Worm (Caenorhabditis elegans) whole organism, young adult: Measurements from ENCODE around the gene ugt-1.
A peak's percentile ranks its signal among the peaks of the same experiment; 100 is the strongest.

Source experiments
- B0035.1 ChIP-seq: sonication (generic microtip); optimal IDR thresholded peaks from 2 replicates; lab custom pipeline; 2016; ENCODE audit warnings: missing genetic modification characterization, mild to moderate bottlenecking, missing compliant biosample characterization, missing genotype, missing genetic modification reagents
- C17E4.6 ChIP-seq: fragments of 200-800 bp; sonication (Bioruptor generic); IDR thresholded peaks from 2 replicates; pipeline ENCODE4 v1.3.6; 2022; ENCODE audit warnings: missing genetic modification reagents, missing genetic modification characterization, missing compliant biosample characterization
- D2030.7 ChIP-seq: fragments of 200-800 bp; sonication (Bioruptor generic); IDR thresholded peaks from 2 replicates; pipeline ENCODE4 v1.3.6; 2022; ENCODE audit warnings: missing genetic modification reagents, missing genetic modification characterization, missing compliant biosample characterization
- F22D6.2 ChIP-seq: sonication (generic microtip); optimal IDR thresholded peaks from 2 replicates; lab custom pipeline; 2016; ENCODE audit warnings: mild to moderate bottlenecking, missing genetic modification characterization, missing compliant biosample characterization
- F33H1.4 ChIP-seq: fragments of 200-800 bp; sonication (Bioruptor generic); IDR thresholded peaks from 2 replicates; pipeline ENCODE4 v1.3.6; 2022; ENCODE audit warnings: missing genetic modification reagents, missing genetic modification characterization, missing compliant biosample characterization
- F55B11.4 ChIP-seq: sonication (generic microtip); optimal IDR thresholded peaks from 2 replicates; lab custom pipeline; 2016; ENCODE audit warnings: missing compliant biosample characterization, missing genetic modification characterization, borderline replicate concordance; ENCODE audit not compliant: insufficient read depth
- F57C9.4 ChIP-seq: sonication (generic microtip); optimal IDR thresholded peaks from 2 replicates; lab custom pipeline; 2017; ENCODE audit warnings: mild to moderate bottlenecking, missing genetic modification characterization, missing compliant biosample characterization
- K11D2.4 ChIP-seq: fragments of 200-800 bp; sonication (Bioruptor generic); IDR thresholded peaks from 2 replicates; pipeline ENCODE4 v1.3.6; 2022; ENCODE audit warnings: missing genetic modification reagents, missing genetic modification characterization, missing compliant biosample characterization
- T26A5.8 ChIP-seq: sonication (generic microtip); optimal IDR thresholded peaks from 2 replicates; lab custom pipeline; 2016; ENCODE audit warnings: missing genetic modification characterization, missing compliant biosample characterization
- Y53G8AR.9 ChIP-seq: fragments of 200-800 bp; sonication (Bioruptor generic); conservative IDR thresholded peaks from 2 replicates; pipeline ENCODE4 v1.3.6; 2022; ENCODE audit warnings: missing genetic modification reagents, missing genetic modification characterization, missing compliant biosample characterization
- Y79H2A.3 ChIP-seq: fragments of 200-800 bp; sonication (Bioruptor generic); conservative IDR thresholded peaks from 2 replicates; pipeline ENCODE4 v1.3.6; 2022; ENCODE audit warnings: missing genetic modification reagents, missing genetic modification characterization, missing compliant biosample characterization
- ZK185.1 ChIP-seq: sonication (generic microtip); optimal IDR thresholded peaks from 2 replicates; lab custom pipeline; 2016; ENCODE audit warnings: mild to moderate bottlenecking, missing genetic modification characterization, missing compliant biosample characterization; ENCODE audit not compliant: poor library complexity, severe bottlenecking
- ama-1 ChIP-seq, 3 experiments: fragments of 150-350 bp in 1 of 3; sonication (generic microtip) in 2 of 3; optimal IDR thresholded peaks; 2 replicates each; lab custom pipeline; 2014 to 2018; ENCODE audit warnings: missing biosample characterization in 2 of 3, missing genetic modification characterization in 2 of 3, missing genetic modification reagents in 2 of 3
- aptf-2 ChIP-seq: fragments of 200-800 bp; sonication (Bioruptor generic); conservative IDR thresholded peaks from 2 replicates; pipeline ENCODE4 v1.3.6; 2022; ENCODE audit warnings: missing genetic modification reagents, missing genetic modification characterization, missing compliant biosample characterization
- aptf-3 ChIP-seq: fragments of 200-800 bp; sonication (Bioruptor generic); IDR thresholded peaks from 2 replicates; pipeline ENCODE4 v1.3.6; 2022; ENCODE audit warnings: missing genetic modification characterization, missing compliant biosample characterization
- attf-5 ChIP-seq: fragments of 200-800 bp; sonication (Bioruptor generic); optimal IDR thresholded peaks from 2 replicates; lab custom pipeline; 2018; ENCODE audit warnings: mild to moderate bottlenecking, missing genetic modification characterization, missing compliant biosample characterization
- attf-6 ChIP-seq: fragments of 200-800 bp; sonication (Bioruptor generic); IDR thresholded peaks from 2 replicates; pipeline ENCODE4 v1.3.6; 2022; ENCODE audit warnings: missing genetic modification reagents, missing genetic modification characterization, missing compliant biosample characterization
- bed-2 ChIP-seq: fragments of 200-800 bp; sonication (Bioruptor generic); IDR thresholded peaks from 2 replicates; pipeline ENCODE4 v1.3.6; 2022; ENCODE audit warnings: missing genetic modification reagents, missing genetic modification characterization, missing compliant biosample characterization
- cebp-1 ChIP-seq, 2 experiments: fragments of 200-800 bp in 1 of 2; sonication (Bioruptor generic) in 1 of 2; sonication (generic microtip) in 1 of 2; IDR thresholded peaks in 1 of 2; optimal IDR thresholded peaks in 1 of 2; 2 replicates each; pipeline versions ENCODE4 v1.3.6 to Lab custom; 2017 to 2022; ENCODE audit warnings: missing compliant biosample characterization in 2 of 2, missing genetic modification characterization in 2 of 2, mild to moderate bottlenecking in 1 of 2, missing genetic modification reagents in 1 of 2, moderate library complexity in 1 of 2
- cebp-2 ChIP-seq: fragments of 200-800 bp; sonication (Bioruptor generic); IDR thresholded peaks from 2 replicates; pipeline ENCODE4 v1.3.6; 2022; ENCODE audit warnings: missing genetic modification characterization, missing compliant biosample characterization
- ceh-40 ChIP-seq: fragments of 200-800 bp; sonication (Bioruptor generic); IDR thresholded peaks from 2 replicates; pipeline ENCODE4 v1.3.6; 2022; ENCODE audit warnings: missing genetic modification characterization, missing compliant biosample characterization
- die-1 ChIP-seq: sonication (generic microtip); optimal IDR thresholded peaks from 2 replicates; lab custom pipeline; 2016; ENCODE audit warnings: missing genotype, mild to moderate bottlenecking, missing genetic modification characterization, missing compliant biosample characterization
- dpff-1 ChIP-seq: sonication (generic microtip); optimal IDR thresholded peaks from 2 replicates; lab custom pipeline; 2017; ENCODE audit warnings: mild to moderate bottlenecking, missing genetic modification characterization, missing compliant biosample characterization
- fkh-3 ChIP-seq: sonication (generic microtip); optimal IDR thresholded peaks from 2 replicates; lab custom pipeline; 2016; ENCODE audit warnings: mild to moderate bottlenecking, missing genetic modification characterization, missing compliant biosample characterization
- gei-17 ChIP-seq: fragments of 200-800 bp; sonication (Bioruptor generic); optimal IDR thresholded peaks from 2 replicates; lab custom pipeline; 2018; ENCODE audit warnings: mild to moderate bottlenecking, missing genetic modification characterization, missing compliant biosample characterization
- hlh-12 ChIP-seq: sonication (generic microtip); optimal IDR thresholded peaks from 2 replicates; lab custom pipeline; 2016; ENCODE audit warnings: missing genetic modification characterization, missing compliant biosample characterization
- let-526 ChIP-seq: fragments of 200-800 bp; sonication (Bioruptor generic); IDR thresholded peaks from 2 replicates; pipeline ENCODE4 v1.3.6; 2022; ENCODE audit warnings: missing genetic modification reagents, missing genetic modification characterization, missing compliant biosample characterization
- lin-26 ChIP-seq: fragments of 200-800 bp; sonication (Bioruptor generic); IDR thresholded peaks from 2 replicates; pipeline ENCODE4 v1.3.6; 2022; ENCODE audit warnings: missing genetic modification reagents, missing genetic modification characterization, missing compliant biosample characterization
- lsy-27 ChIP-seq: sonication (generic microtip); optimal IDR thresholded peaks from 2 replicates; lab custom pipeline; 2017; ENCODE audit warnings: missing genetic modification characterization, mild to moderate bottlenecking, missing compliant biosample characterization, antibody characterized with exemption, missing genotype, borderline replicate concordance; ENCODE audit not compliant: insufficient read depth
- madf-3 ChIP-seq: fragments of 200-800 bp; sonication (Bioruptor generic); IDR thresholded peaks from 2 replicates; pipeline ENCODE4 v1.3.6; 2022; ENCODE audit warnings: missing genetic modification reagents, missing genetic modification characterization, missing compliant biosample characterization
- madf-6 ChIP-seq: fragments of 200-800 bp; sonication (Bioruptor generic); IDR thresholded peaks from 2 replicates; pipeline ENCODE4 v1.3.6; 2022; ENCODE audit warnings: missing genetic modification reagents, missing genetic modification characterization, missing compliant biosample characterization
- madf-8 ChIP-seq: fragments of 200-800 bp; sonication (Bioruptor generic); conservative IDR thresholded peaks from 2 replicates; pipeline ENCODE4 v1.3.6; 2022; ENCODE audit warnings: missing genetic modification reagents, missing genetic modification characterization, missing compliant biosample characterization
- mcd-1 ChIP-seq: fragments of 200-800 bp; sonication (Bioruptor generic); IDR thresholded peaks from 2 replicates; pipeline ENCODE4 v1.3.6; 2022; ENCODE audit warnings: missing genetic modification reagents, missing genetic modification characterization, missing compliant biosample characterization
- nfya-2 ChIP-seq: fragments of 200-800 bp; sonication (Bioruptor generic); IDR thresholded peaks from 2 replicates; pipeline ENCODE4 v1.3.6; 2022; ENCODE audit warnings: missing genetic modification reagents, missing genetic modification characterization, missing compliant biosample characterization
- nhr-120 ChIP-seq: fragments of 200-800 bp; sonication (Bioruptor generic); IDR thresholded peaks from 2 replicates; pipeline ENCODE4 v1.3.6; 2022; ENCODE audit warnings: missing genetic modification characterization, missing compliant biosample characterization
- pha-4 ChIP-seq: fragments of 150-350 bp; sonication (generic microtip); optimal IDR thresholded peaks from 2 replicates; lab custom pipeline; 2014; ENCODE audit warnings: missing biosample characterization, missing genetic modification reagents, missing genetic modification characterization
- repo-1 ChIP-seq: sonication (generic microtip); optimal IDR thresholded peaks from 2 replicates; lab custom pipeline; 2017; ENCODE audit warnings: mild to moderate bottlenecking, missing genetic modification characterization, missing compliant biosample characterization
- rpc-1 ChIP-seq, 2 experiments: fragments of 150-350 bp in 1 of 2; sonication (generic microtip) in 1 of 2; optimal IDR thresholded peaks; 2 replicates each; lab custom pipeline; 2014 to 2018; ENCODE audit warnings: missing biosample characterization in 1 of 2, missing genetic modification characterization in 1 of 2, missing genetic modification reagents in 1 of 2, missing genotype in 1 of 2
- sea-2 ChIP-seq: fragments of 200-800 bp; sonication (Bioruptor generic); IDR thresholded peaks from 2 replicates; pipeline ENCODE4 v1.3.6; 2022; ENCODE audit warnings: missing genetic modification characterization, missing compliant biosample characterization
- snpc-1.1 ChIP-seq: sonication (generic microtip); optimal IDR thresholded peaks from 2 replicates; lab custom pipeline; 2017; ENCODE audit warnings: missing genetic modification characterization, mild to moderate bottlenecking, missing compliant biosample characterization, antibody characterized with exemption, moderate library complexity, missing genotype, missing genetic modification reagents; ENCODE audit not compliant: insufficient read depth
- snpc-1.3 ChIP-seq: sonication (generic microtip); optimal IDR thresholded peaks from 2 replicates; lab custom pipeline; 2017; ENCODE audit warnings: missing genetic modification characterization, mild to moderate bottlenecking, missing compliant biosample characterization, antibody characterized with exemption, moderate library complexity, missing genotype, missing genetic modification reagents; ENCODE audit not compliant: insufficient read depth
- tbx-9 ChIP-seq: sonication (generic microtip); optimal IDR thresholded peaks from 2 replicates; lab custom pipeline; 2016; ENCODE audit warnings: borderline replicate concordance, missing genetic modification characterization, inconsistent platforms, missing compliant biosample characterization
- tlf-1 ChIP-seq: fragments of 200-800 bp; sonication (Bioruptor generic); optimal IDR thresholded peaks from 2 replicates; lab custom pipeline; 2018; ENCODE audit warnings: mild to moderate bottlenecking, missing genetic modification characterization, missing compliant biosample characterization
- ztf-25 ChIP-seq: fragments of 200-800 bp; sonication (Bioruptor generic); IDR thresholded peaks from 2 replicates; pipeline ENCODE4 v1.3.6; 2022; ENCODE audit warnings: missing genetic modification reagents, missing genetic modification characterization, missing compliant biosample characterization
- ztf-26 ChIP-seq: sonication (generic microtip); optimal IDR thresholded peaks from 2 replicates; lab custom pipeline; 2017; ENCODE audit warnings: missing genetic modification characterization, missing compliant biosample characterization
- ztf-6 ChIP-seq: fragments of 200-800 bp; sonication (Bioruptor generic); IDR thresholded peaks from 2 replicates; pipeline ENCODE4 v1.3.6; 2022; ENCODE audit warnings: missing genetic modification reagents, missing genetic modification characterization, missing compliant biosample characterization

ugt-1 gene

DNA sequence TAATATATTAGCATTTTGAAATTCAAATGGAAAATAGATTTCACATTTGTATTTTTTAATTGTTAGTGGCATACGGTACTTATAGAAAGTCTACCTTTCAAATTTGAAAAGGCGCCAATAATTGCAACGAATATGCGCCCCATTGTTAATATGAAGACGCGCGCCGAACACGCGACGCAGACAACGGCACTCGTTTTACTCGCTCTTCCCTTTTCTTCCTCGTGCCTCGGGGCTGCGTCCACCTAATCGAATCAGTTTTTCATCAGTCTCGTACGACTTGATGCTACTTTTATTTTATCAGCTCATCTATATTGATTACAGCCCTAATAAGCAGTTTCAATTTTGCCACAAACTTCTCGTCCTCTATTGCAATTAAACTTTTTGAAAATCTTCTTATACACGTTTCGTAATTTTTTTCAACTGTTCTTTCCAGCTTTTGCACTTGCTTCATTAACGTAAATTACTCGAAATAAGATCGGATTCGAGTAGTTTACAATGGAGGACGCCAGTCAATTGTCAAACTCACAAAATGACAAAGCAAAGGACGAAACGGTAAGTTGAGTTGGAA, 33.5 kb upstream of the ugt-1 start, which contains the start of gene cash-1 (continued):
- TF ChIP-seq madf-6 (peak; percentile 85), cebp-1 (GFP tag; IDR thresholded peaks at IDR 0.05; lab: Robert Waterston, UW) (peak; percentile 45; the same call in 1 of the 2 replicates), cebp-1 (tag; optimal IDR thresholded peaks at IDR 0.05; lab: Kevin White, UChicago) (peak; percentile 58), K11D2.4 (GFP tag; lab: Robert Waterston, UW) (no peak), attf-6 (GFP tag; lab: Robert Waterston, UW) (peak; percentile 38; the same call in 1 of the 2 replicates), hlh-12 (tag; lab: Kevin White, UChicago) (no peak), rpc-1 (optimal IDR thresholded peaks at IDR 0.05; lab: Kevin White, UChicago) (no peak), rpc-1 (tag; optimal IDR thresholded peaks at IDR 0.05; lab: Kevin White, UChicago) (no peak), snpc-1.3 (tag; lab: Kevin White, UChicago) (no peak), C17E4.6 (GFP tag; lab: Robert Waterston, UW) (no peak), D2030.7 (GFP tag; lab: Robert Waterston, UW) (peak; percentile 68), ceh-40 (no peak), madf-3 (GFP tag; lab: Robert Waterston, UW) (peak; percentile 99), sea-2 (GFP tag; lab: Robert Waterston, UW) (no peak), snpc-1.1 (no peak), let-526 (GFP tag; lab: Robert Waterston, UW) (0 out of 2 replicates have a peak, but pooled peaks have one; percentile 55), ztf-25 (GFP tag; lab: Robert Waterston, UW) (0 out of 2 replicates have a peak, but pooled peaks have one; percentile 36), Y53G8AR.9 (GFP tag; lab: Robert Waterston, UW) (no peak), ama-1 (optimal IDR thresholded peaks at IDR 0.05; lab: Kevin White, UChicago) (peak; percentile 36), ama-1 (GFP tag; optimal IDR thresholded peaks at IDR 0.05; lab: Kevin White, UChicago) (no peak), pha-4 (tag; lab: Kevin White, UChicago) (peak; percentile 8), dpff-1 (tag; lab: Kevin White, UChicago) (no peak), lin-26 (GFP tag; lab: Robert Waterston, UW) (peak; percentile 54), F57C9.4 (tag; lab: Kevin White, UChicago) (no peak), die-1 (no peak), aptf-2 (no peak), nfya-2 (no peak), gei-17 (no peak), lsy-27 (peak; percentile 61), nhr-120 (no peak), T26A5.8 (tag; lab: Kevin White, UChicago) (no peak), aptf-3 (GFP tag; lab: Robert Waterston, UW) (no peak), bed-2 (no peak), ZK185.1 (tag; lab: Kevin White, UChicago) (peak; percentile 47), tbx-9 (tag; lab: Kevin White, UChicago) (no peak), mcd-1 (GFP tag; lab: Robert Waterston, UW) (peak; percentile 86), attf-5 (GFP tag; lab: Kevin White, UChicago) (peak; percentile 88), F55B11.4 (tag; lab: Kevin White, UChicago) (no peak), tlf-1 (GFP tag; lab: Kevin White, UChicago) (peak; percentile 66), fkh-3 (tag; lab: Kevin White, UChicago) (no peak), Y79H2A.3 (GFP tag; lab: Robert Waterston, UW) (no peak), ztf-6 (GFP tag; lab: Robert Waterston, UW) (no peak), F22D6.2 (tag; lab: Kevin White, UChicago) (no peak), cebp-2 (GFP tag; lab: Robert Waterston, UW) (no peak), ztf-26 (no peak), B0035.1 (tag; lab: Kevin White, UChicago) (no peak), madf-8 (peak; percentile 71), F33H1.4 (GFP tag; lab: Robert Waterston, UW) (peak; percentile 54), repo-1 (tag; lab: Kevin White, UChicago) (no peak)
